Worm (Caenorhabditis elegans): Measurements from ENCODE around the gene clec-58.

DNA sequence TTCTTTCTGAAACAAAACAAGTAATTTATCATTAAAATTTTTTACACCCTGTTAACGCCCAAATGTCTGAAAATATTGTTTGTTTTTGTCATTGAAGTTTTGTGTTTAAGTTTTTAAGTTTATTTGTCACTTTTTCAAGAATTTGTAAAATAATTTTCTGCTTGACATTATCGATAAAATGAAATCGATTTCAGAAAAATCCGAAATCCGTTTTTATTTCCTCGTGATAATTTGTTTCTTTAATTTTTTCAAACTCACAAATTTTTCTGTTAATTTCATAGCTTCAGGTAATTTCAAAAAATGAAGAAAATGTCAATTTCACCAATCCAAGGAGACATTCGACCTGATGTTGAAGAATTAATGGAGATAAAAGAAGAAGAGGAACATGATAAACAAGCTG lies 20.0 kb upstream of the clec-58 start, which contains the start of gene ZK666.12:
- no peak for TF ChIP-seq attf-5 (GFP tag; optimal IDR thresholded peaks at IDR 0.05)
- TF ChIP-seq ceh-100 (GFP tag; IDR thresholded peaks at IDR 0.05) = no peak
- no peak for TF ChIP-seq Y56A3A.18 (GFP tag; IDR thresholded peaks at IDR 0.05)
- TF ChIP-seq sdz-38 (tag; optimal IDR thresholded peaks at IDR 0.05) = no peak
- no peak for TF ChIP-seq zim-3 (tag; optimal IDR thresholded peaks at IDR 0.05)
- no peak for TF ChIP-seq ztf-22 (GFP tag; optimal IDR thresholded peaks at IDR 0.05)
- TF ChIP-seq nfya-1 (tag; optimal IDR thresholded peaks at IDR 0.05; ENCODE audit: borderline replicate concordance, insufficient read depth) = no peak
